Worm (Caenorhabditis elegans): Measurements from ENCODE around the gene F40H3.2.

DNA sequence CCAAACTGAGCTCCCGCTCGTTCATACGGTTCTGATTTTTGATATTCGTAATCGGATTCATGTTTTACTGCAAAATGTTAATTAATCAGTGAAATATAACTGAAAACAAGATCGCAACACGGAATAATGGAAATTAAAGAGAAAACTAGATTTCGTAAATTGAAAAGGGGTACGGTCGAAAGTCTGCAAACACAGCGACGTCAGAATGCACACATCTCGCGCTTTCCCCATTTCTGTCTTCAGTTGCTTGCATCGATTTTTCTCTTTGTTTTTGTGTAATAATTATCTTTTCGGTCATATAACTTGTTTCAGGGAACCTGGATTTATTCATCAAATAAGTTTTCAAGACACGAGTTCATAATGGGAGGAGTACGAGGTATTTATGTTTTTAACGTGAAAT, 23.4 kb downstream of the F40H3.2 start, which contains the start of the genes rbmx-2 and C30B5.2:
- TF ChIP-seq nhr-76 (tag; optimal IDR thresholded peaks at IDR 0.05) (no peak), lsy-2 (tag; optimal IDR thresholded peaks at IDR 0.05) (peak; percentile 90), zip-8 (tag; optimal IDR thresholded peaks at IDR 0.05) (no peak)
